Worm (Caenorhabditis elegans) whole organism, young adult: ENCODE results near the gene Y19D10B.6.

Experiments used
- B0035.1 ChIP-seq: sonication (generic microtip); optimal IDR thresholded peaks from 2 replicates; lab custom pipeline; 2016; ENCODE audit warnings: missing genetic modification characterization, mild to moderate bottlenecking, missing compliant biosample characterization, missing genotype, missing genetic modification reagents
- D2030.7 ChIP-seq: fragments of 200-800 bp; sonication (Bioruptor generic); IDR thresholded peaks from 2 replicates; pipeline ENCODE4 v1.3.6; 2022; ENCODE audit warnings: missing genetic modification reagents, missing genetic modification characterization, missing compliant biosample characterization
- F10E7.11 ChIP-seq: sonication (generic microtip); optimal IDR thresholded peaks from 2 replicates; lab custom pipeline; 2017; ENCODE audit warnings: mild to moderate bottlenecking, missing genetic modification characterization, moderate library complexity, missing compliant biosample characterization
- F37B4.10 ChIP-seq: fragments of 200-800 bp; sonication (Bioruptor generic); IDR thresholded peaks from 2 replicates; pipeline ENCODE4 v1.3.6; 2022; ENCODE audit warnings: missing genetic modification characterization, missing compliant biosample characterization
- F55B11.4 ChIP-seq: sonication (generic microtip); optimal IDR thresholded peaks from 2 replicates; lab custom pipeline; 2016; ENCODE audit warnings: missing compliant biosample characterization, missing genetic modification characterization, borderline replicate concordance; ENCODE audit not compliant: insufficient read depth
- T07F8.4 ChIP-seq: sonication (generic microtip); optimal IDR thresholded peaks from 2 replicates; lab custom pipeline; 2016; ENCODE audit warnings: mild to moderate bottlenecking, missing genetic modification characterization, moderate library complexity, missing compliant biosample characterization
- T26A5.8 ChIP-seq: sonication (generic microtip); optimal IDR thresholded peaks from 2 replicates; lab custom pipeline; 2016; ENCODE audit warnings: missing genetic modification characterization, missing compliant biosample characterization
- Y53G8AR.9 ChIP-seq: fragments of 200-800 bp; sonication (Bioruptor generic); conservative IDR thresholded peaks from 2 replicates; pipeline ENCODE4 v1.3.6; 2022; ENCODE audit warnings: missing genetic modification reagents, missing genetic modification characterization, missing compliant biosample characterization
- athp-1 ChIP-seq: sonication (generic microtip); optimal IDR thresholded peaks from 2 replicates; lab custom pipeline; 2017; ENCODE audit warnings: mild to moderate bottlenecking, missing genetic modification characterization, missing compliant biosample characterization
- attf-3 ChIP-seq: fragments of 200-800 bp; sonication (Bioruptor generic); conservative IDR thresholded peaks from 2 replicates; pipeline ENCODE4 v1.3.6; 2022; ENCODE audit warnings: missing genetic modification reagents, missing genetic modification characterization, missing compliant biosample characterization
- cebp-1 ChIP-seq, 2 experiments: fragments of 200-800 bp in 1 of 2; sonication (Bioruptor generic) in 1 of 2; sonication (generic microtip) in 1 of 2; IDR thresholded peaks in 1 of 2; optimal IDR thresholded peaks in 1 of 2; 2 replicates each; pipeline versions ENCODE4 v1.3.6 to Lab custom; 2017 to 2022; ENCODE audit warnings: missing compliant biosample characterization in 2 of 2, missing genetic modification characterization in 2 of 2, mild to moderate bottlenecking in 1 of 2, missing genetic modification reagents in 1 of 2, moderate library complexity in 1 of 2
- cebp-2 ChIP-seq: fragments of 200-800 bp; sonication (Bioruptor generic); IDR thresholded peaks from 2 replicates; pipeline ENCODE4 v1.3.6; 2022; ENCODE audit warnings: missing genetic modification characterization, missing compliant biosample characterization
- dpff-1 ChIP-seq: sonication (generic microtip); optimal IDR thresholded peaks from 2 replicates; lab custom pipeline; 2017; ENCODE audit warnings: mild to moderate bottlenecking, missing genetic modification characterization, missing compliant biosample characterization
- ets-4 ChIP-seq: fragments of 200-800 bp; sonication (Bioruptor generic); optimal IDR thresholded peaks from 2 replicates; lab custom pipeline; 2018; ENCODE audit warnings: mild to moderate bottlenecking, missing genetic modification characterization, missing compliant biosample characterization
- hlh-26 ChIP-seq: fragments of 200-800 bp; sonication (Bioruptor generic); conservative IDR thresholded peaks from 2 replicates; pipeline ENCODE4 v1.3.6; 2022; ENCODE audit warnings: missing genetic modification reagents, missing genetic modification characterization, missing compliant biosample characterization
- lag-1 ChIP-seq: fragments of 200-800 bp; sonication (Bioruptor generic); IDR thresholded peaks from 2 replicates; pipeline ENCODE4 v1.3.6; 2022; ENCODE audit warnings: missing genetic modification reagents, missing genetic modification characterization, missing compliant biosample characterization
- let-526 ChIP-seq: fragments of 200-800 bp; sonication (Bioruptor generic); IDR thresholded peaks from 2 replicates; pipeline ENCODE4 v1.3.6; 2022; ENCODE audit warnings: missing genetic modification reagents, missing genetic modification characterization, missing compliant biosample characterization
- madf-10 ChIP-seq: sonication (generic microtip); optimal IDR thresholded peaks from 2 replicates; lab custom pipeline; 2016; ENCODE audit warnings: mild to moderate bottlenecking, missing genetic modification characterization, missing compliant biosample characterization
- mes-4 ChIP-seq: sonication (generic microtip); optimal IDR thresholded peaks from 2 replicates; lab custom pipeline; 2016; ENCODE audit warnings: missing genotype, missing genetic modification characterization, missing compliant biosample characterization
- nfya-1 ChIP-seq: sonication (generic microtip); optimal IDR thresholded peaks from 2 replicates; lab custom pipeline; 2017; ENCODE audit warnings: antibody characterized with exemption, missing compliant biosample characterization, missing genetic modification characterization, borderline replicate concordance; ENCODE audit not compliant: insufficient read depth
- nfyb-1 ChIP-seq: fragments of 200-800 bp; sonication (Bioruptor generic); IDR thresholded peaks from 2 replicates; pipeline ENCODE4 v1.3.6; 2022; ENCODE audit warnings: missing genetic modification reagents, missing genetic modification characterization, missing compliant biosample characterization
- nhr-27 ChIP-seq: fragments of 200-800 bp; sonication (Bioruptor generic); optimal IDR thresholded peaks from 2 replicates; lab custom pipeline; 2018; ENCODE audit warnings: mild to moderate bottlenecking, missing genetic modification characterization, moderate library complexity, missing compliant biosample characterization
- nhr-90 ChIP-seq: sonication (generic microtip); optimal IDR thresholded peaks from 2 replicates; lab custom pipeline; 2016; ENCODE audit warnings: missing genotype, mild to moderate bottlenecking, missing genetic modification characterization, missing compliant biosample characterization
- snpc-1.1 ChIP-seq: sonication (generic microtip); optimal IDR thresholded peaks from 2 replicates; lab custom pipeline; 2017; ENCODE audit warnings: missing genetic modification characterization, mild to moderate bottlenecking, missing compliant biosample characterization, antibody characterized with exemption, moderate library complexity, missing genotype, missing genetic modification reagents; ENCODE audit not compliant: insufficient read depth
- sptf-2 ChIP-seq: fragments of 200-800 bp; sonication (Bioruptor generic); optimal IDR thresholded peaks from 2 replicates; lab custom pipeline; 2018; ENCODE audit warnings: mild to moderate bottlenecking, missing genetic modification characterization, missing compliant biosample characterization
- ztf-26 ChIP-seq: sonication (generic microtip); optimal IDR thresholded peaks from 2 replicates; lab custom pipeline; 2017; ENCODE audit warnings: missing genetic modification characterization, missing compliant biosample characterization
- ztf-28 ChIP-seq: fragments of 200-800 bp; sonication (Bioruptor generic); IDR thresholded peaks from 2 replicates; pipeline ENCODE4 v1.3.6; 2022; ENCODE audit warnings: missing genetic modification reagents, missing genetic modification characterization, missing compliant biosample characterization
- ztf-6 ChIP-seq: fragments of 200-800 bp; sonication (Bioruptor generic); IDR thresholded peaks from 2 replicates; pipeline ENCODE4 v1.3.6; 2022; ENCODE audit warnings: missing genetic modification reagents, missing genetic modification characterization, missing compliant biosample characterization

Gene Y19D10B.6

DNA sequence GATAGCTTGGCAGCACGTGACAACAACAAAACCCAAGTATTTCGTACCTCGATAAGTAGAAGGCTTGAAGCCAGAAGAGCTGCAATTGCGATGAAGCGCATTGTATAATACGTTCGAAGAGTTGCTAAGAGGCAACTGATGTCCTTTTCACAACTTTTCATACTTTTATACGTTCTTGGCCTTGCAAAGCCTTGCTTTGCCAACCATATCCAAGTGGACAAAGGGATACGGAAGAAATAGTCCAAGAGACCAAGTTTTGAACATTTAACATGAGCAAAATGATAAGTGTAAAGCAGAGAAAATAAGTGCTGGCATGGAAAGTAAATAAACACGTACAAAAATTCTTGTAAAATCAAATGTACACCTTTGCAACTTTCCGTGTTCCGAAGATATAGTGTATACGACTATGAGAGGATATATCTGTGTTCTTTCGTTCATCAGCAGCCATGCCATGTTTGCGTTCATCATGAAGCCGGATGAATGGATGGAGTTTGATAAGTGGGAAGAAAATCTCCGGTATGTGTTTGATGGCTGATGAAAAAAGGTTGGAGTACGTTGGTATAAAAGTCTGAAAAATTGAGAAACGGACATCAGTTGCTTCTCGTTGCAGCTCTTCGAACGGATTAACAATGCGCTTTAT, 46.5 kb downstream of the Y19D10B.6 start, which contains the start of the genes Y5H2A.4 and abu-4:
Y5H2A.4 (minus strand) TSS at position 101 of the 640 bp plus-strand sequence.
abu-4 (plus strand) TSS at position 590 of the 640 bp plus-strand sequence.
- TF ChIP-seq F55B11.4 (tag; lab: Kevin White, UChicago) (no peak), D2030.7 (GFP tag; lab: Robert Waterston, UW) (no peak), attf-3 (no peak), ztf-26 (tag; lab: Kevin White, UChicago) (no peak), T07F8.4 (tag; lab: Kevin White, UChicago) (no peak), ztf-28 (GFP tag; lab: Robert Waterston, UW) (no peak), nfya-1 (tag; lab: Kevin White, UChicago) (no peak), nfyb-1 (GFP tag; lab: Robert Waterston, UW) (no peak), nhr-90 (tag; lab: Kevin White, UChicago) (no peak)

DNA sequence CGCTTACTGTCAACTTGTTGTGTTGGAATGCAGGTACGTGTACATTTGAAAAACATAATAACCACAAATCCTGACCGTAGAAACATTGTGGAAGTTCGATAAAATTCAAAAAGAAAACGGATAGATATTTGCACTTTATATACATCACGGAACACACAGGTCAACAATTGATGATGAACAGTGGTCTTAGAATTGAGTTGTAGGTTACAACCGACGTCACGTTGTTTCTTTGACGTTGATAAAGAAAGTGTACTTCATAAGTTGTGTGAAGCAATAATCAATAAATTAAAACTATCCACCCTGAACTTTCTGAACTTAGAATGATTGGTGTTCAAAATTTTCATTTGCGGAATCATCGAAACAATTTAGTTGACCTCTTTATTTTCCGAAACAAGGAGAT, 49.2 kb downstream of the Y19D10B.6 start, which contains the start of gene Y5H2A.1:
Y5H2A.1 (minus strand) TSS at position 101 of the 400 bp plus-strand sequence.
- TF ChIP-seq cebp-2 (GFP tag; lab: Robert Waterston, UW), result no peak
- TF ChIP-seq athp-1, result no peak
- TF ChIP-seq F37B4.10 (GFP tag; lab: Robert Waterston, UW), result no peak
- TF ChIP-seq let-526, result no peak
- TF ChIP-seq snpc-1.1 (tag; lab: Kevin White, UChicago), result no peak
- no peak for TF ChIP-seq dpff-1 (tag; lab: Kevin White, UChicago)
- TF ChIP-seq ztf-6, result no peak
- TF ChIP-seq hlh-26 (GFP tag; lab: Robert Waterston, UW), result no peak
- no peak for TF ChIP-seq T26A5.8 (tag; lab: Kevin White, UChicago)
- no peak for TF ChIP-seq madf-10
- TF ChIP-seq lag-1 (GFP tag; lab: Robert Waterston, UW), result no peak
- TF ChIP-seq nhr-27 (tag; lab: Kevin White, UChicago), result no peak
- TF ChIP-seq Y53G8AR.9 (GFP tag; lab: Robert Waterston, UW), result no peak
- no peak for TF ChIP-seq F10E7.11 (tag; lab: Kevin White, UChicago)
- TF ChIP-seq B0035.1 (tag; lab: Kevin White, UChicago), result no peak
- TF ChIP-seq sptf-2, result no peak
- TF ChIP-seq cebp-1 (GFP tag; IDR thresholded peaks at IDR 0.05; lab: Robert Waterston, UW), result no peak
- TF ChIP-seq cebp-1 (tag; optimal IDR thresholded peaks at IDR 0.05; lab: Kevin White, UChicago), result no peak
- no peak for TF ChIP-seq mes-4
- no peak for TF ChIP-seq ets-4 (GFP tag; lab: Kevin White, UChicago)
